Fruit fly (Drosophila melanogaster) whole organism, embryonic: ENCODE data around the gene CG32137.

Experiments
- CG10274 ChIP-seq: fragments of 200-800 bp; sonication (Bioruptor generic); optimal IDR thresholded peaks from 3 replicates; lab custom pipeline; 2017; ENCODE audit warnings: missing biosample characterization, mild to moderate bottlenecking, missing genetic modification characterization
- CG10979 ChIP-seq: fragments of 200-800 bp; sonication (Bioruptor generic); optimal IDR thresholded peaks from 2 replicates; lab custom pipeline; 2018; ENCODE audit warnings: missing biosample characterization, mild to moderate bottlenecking, missing genetic modification characterization, moderate library complexity
- CG11247 ChIP-seq: fragments of 200-800 bp; sonication (Bioruptor generic); IDR thresholded peaks from 2 replicates; pipeline ENCODE4 v1.3.6; 2022; ENCODE audit warnings: missing biosample characterization, missing genetic modification characterization
- CG12104 ChIP-seq: fragments of 200-800 bp; sonication (Bioruptor generic); optimal IDR thresholded peaks from 3 replicates; lab custom pipeline; 2016; ENCODE audit warnings: missing biosample characterization, missing genetic modification characterization
- CG12744 ChIP-seq: fragments of 200-800 bp; sonication (Bioruptor generic); optimal IDR thresholded peaks from 2 replicates; lab custom pipeline; 2016; ENCODE audit warnings: missing biosample characterization, missing genetic modification characterization
- CG15269 ChIP-seq: fragments of 200-800 bp; sonication (Bioruptor generic); optimal IDR thresholded peaks from 2 replicates; lab custom pipeline; 2018; ENCODE audit warnings: missing biosample characterization, mild to moderate bottlenecking, missing genetic modification characterization, moderate library complexity
- CG15479 ChIP-seq: fragments of 200-800 bp; sonication (Bioruptor generic); optimal IDR thresholded peaks from 3 replicates; lab custom pipeline; 2019; ENCODE audit warnings: missing biosample characterization, mild to moderate bottlenecking, missing genetic modification characterization, moderate library complexity
- CG1647 ChIP-seq: fragments of 200-800 bp; sonication (Bioruptor generic); optimal IDR thresholded peaks from 3 replicates; lab custom pipeline; 2016; ENCODE audit warnings: missing biosample characterization, missing genetic modification characterization
- CG16863 ChIP-seq: fragments of 200-800 bp; sonication (Bioruptor generic); optimal IDR thresholded peaks from 3 replicates; lab custom pipeline; 2016; ENCODE audit warnings: missing biosample characterization, missing genetic modification characterization
- CG2678 ChIP-seq: fragments of 200-800 bp; sonication (Bioruptor generic); optimal IDR thresholded peaks from 3 replicates; lab custom pipeline; 2019; ENCODE audit warnings: missing biosample characterization, mild to moderate bottlenecking, missing genetic modification characterization, moderate library complexity
- CG31388 ChIP-seq: fragments of 200-800 bp; sonication (Bioruptor generic); optimal IDR thresholded peaks from 2 replicates; lab custom pipeline; 2016; ENCODE audit warnings: missing biosample characterization, missing genetic modification characterization
- CG32767 ChIP-seq: fragments of 200-800 bp; sonication (Bioruptor generic); IDR thresholded peaks from 2 replicates; pipeline ENCODE4 v1.3.6; 2022; ENCODE audit warnings: missing biosample characterization, missing genetic modification characterization
- CG3995 ChIP-seq: fragments of 200-800 bp; sonication (Bioruptor generic); optimal IDR thresholded peaks from 3 replicates; lab custom pipeline; 2016; ENCODE audit warnings: missing biosample characterization, missing genetic modification characterization
- CG4424 ChIP-seq: fragments of 200-800 bp; sonication (Bioruptor generic); optimal IDR thresholded peaks from 3 replicates; lab custom pipeline; 2016; ENCODE audit warnings: missing biosample characterization, missing genetic modification characterization
- CG7745 ChIP-seq: fragments of 200-800 bp; sonication (Bioruptor generic); optimal IDR thresholded peaks from 2 replicates; lab custom pipeline; 2018; ENCODE audit warnings: missing biosample characterization, mild to moderate bottlenecking, missing genetic modification characterization, moderate library complexity
- CG7839 ChIP-seq: fragments of 200-800 bp; sonication (Bioruptor generic); optimal IDR thresholded peaks from 3 replicates; lab custom pipeline; 2018; ENCODE audit warnings: missing biosample characterization, mild to moderate bottlenecking, missing genetic modification characterization, moderate library complexity
- CG7963 ChIP-seq: fragments of 200-800 bp; sonication (Bioruptor generic); IDR thresholded peaks from 3 replicates; pipeline ENCODE4 v1.3.6; 2022; ENCODE audit warnings: missing biosample characterization, missing genetic modification characterization; ENCODE audit not compliant: partially characterized antibody
- CG7987 ChIP-seq: fragments of 200-800 bp; sonication (Bioruptor generic); optimal IDR thresholded peaks from 2 replicates; lab custom pipeline; 2018; ENCODE audit warnings: missing biosample characterization, mild to moderate bottlenecking, missing genetic modification characterization, moderate library complexity
- CG8478 ChIP-seq: fragments of >200 bp; optimal IDR thresholded peaks from 2 replicates; lab custom pipeline; 2018
- Dp ChIP-seq: fragments of 200-800 bp; sonication (Bioruptor generic); optimal IDR thresholded peaks from 2 replicates; lab custom pipeline; 2018; ENCODE audit warnings: missing biosample characterization, mild to moderate bottlenecking, missing genetic modification characterization, moderate library complexity
- Hmr ChIP-seq: fragments of 200-800 bp; sonication (Bioruptor generic); optimal IDR thresholded peaks from 3 replicates; lab custom pipeline; 2017; ENCODE audit warnings: mild to moderate bottlenecking, missing biosample characterization, missing genetic modification reagents, missing genetic modification characterization
- Jarid2 ChIP-seq: fragments of 200-800 bp; sonication (Bioruptor generic); optimal IDR thresholded peaks from 3 replicates; lab custom pipeline; 2017; ENCODE audit warnings: mild to moderate bottlenecking, missing biosample characterization, missing genetic modification reagents, missing genetic modification characterization
- Lpt ChIP-seq: fragments of >200 bp; optimal IDR thresholded peaks from 2 replicates; lab custom pipeline; 2018; ENCODE audit warnings: missing biosample characterization, missing genetic modification characterization
- NfI ChIP-seq: fragments of 200-800 bp; sonication (Bioruptor generic); optimal IDR thresholded peaks from 3 replicates; lab custom pipeline; 2018; ENCODE audit warnings: missing biosample characterization, mild to moderate bottlenecking, missing genetic modification characterization, moderate library complexity
- Poxn ChIP-seq: fragments of 200-800 bp; sonication (Bioruptor generic); IDR thresholded peaks from 2 replicates; pipeline ENCODE4 v1.3.6; 2022; ENCODE audit warnings: missing biosample characterization, missing genetic modification characterization
- Rx ChIP-seq: fragments of 200-800 bp; sonication (Bioruptor generic); IDR thresholded peaks from 2 replicates; pipeline ENCODE4 v1.3.6; 2022; ENCODE audit warnings: missing biosample characterization, missing genetic modification characterization
- Scr ChIP-seq: fragments of 200-800 bp; sonication (Bioruptor generic); IDR thresholded peaks from 2 replicates; pipeline ENCODE4 v1.3.6; 2022; ENCODE audit warnings: missing biosample characterization, missing genetic modification characterization; ENCODE audit not compliant: partially characterized antibody
- Taf1 ChIP-seq: fragments of 200-800 bp; sonication (Bioruptor generic); IDR thresholded peaks from 2 replicates; pipeline ENCODE4 v1.3.6; 2022; ENCODE audit warnings: missing biosample characterization, missing genetic modification characterization
- Trl ChIP-seq, 3 experiments: fragments of >200 bp in 2 of 3; fragments of 200-800 bp in 1 of 3; sonication (Bioruptor generic) in 1 of 3; optimal IDR thresholded peaks; 2 replicates in 1 of 3; 3 replicates in 2 of 3; lab custom pipeline; 2016 to 2017; ENCODE audit warnings: missing biosample characterization in 1 of 3, missing genetic modification characterization in 1 of 3
- ato ChIP-seq: fragments of 200-800 bp; sonication (Bioruptor generic); IDR thresholded peaks from 2 replicates; pipeline ENCODE4 v1.3.6; 2022; ENCODE audit warnings: missing biosample characterization, missing genetic modification characterization; ENCODE audit not compliant: partially characterized antibody
- bowl ChIP-seq: fragments of 200-800 bp; sonication (Bioruptor generic); IDR thresholded peaks from 2 replicates; pipeline ENCODE4 v1.3.6; 2022; ENCODE audit warnings: missing biosample characterization, missing genetic modification characterization
- chn ChIP-seq: fragments of 200-800 bp; sonication (Bioruptor generic); optimal IDR thresholded peaks from 2 replicates; lab custom pipeline; 2016; ENCODE audit warnings: missing biosample characterization, missing genetic modification characterization
- corto ChIP-seq: fragments of 200-800 bp; sonication (Bioruptor generic); optimal IDR thresholded peaks from 2 replicates; lab custom pipeline; 2016; ENCODE audit warnings: missing biosample characterization, mild to moderate bottlenecking, missing genetic modification characterization, moderate library complexity
- dpn ChIP-seq, 2 experiments: fragments of 200-800 bp; sonication (Bioruptor generic); optimal IDR thresholded peaks; 3 replicates each; lab custom pipeline; 2016; ENCODE audit warnings: missing biosample characterization in 2 of 2, missing genetic modification characterization in 2 of 2
- exex ChIP-seq: fragments of 200-800 bp; sonication (Bioruptor generic); optimal IDR thresholded peaks from 4 replicates; lab custom pipeline; 2018; ENCODE audit warnings: missing biosample characterization, mild to moderate bottlenecking, missing genetic modification characterization, moderate library complexity
- gfzf ChIP-seq: fragments of 200-800 bp; sonication (Bioruptor generic); optimal IDR thresholded peaks from 2 replicates; lab custom pipeline; 2016; ENCODE audit warnings: missing biosample characterization, mild to moderate bottlenecking, missing genetic modification characterization, moderate library complexity
- ken ChIP-seq: fragments of 200-800 bp; sonication (Bioruptor generic); IDR thresholded peaks from 3 replicates; pipeline ENCODE4 v1.3.6; 2022; ENCODE audit warnings: missing biosample characterization, missing genetic modification characterization
- lov ChIP-seq, 2 experiments: fragments of 200-800 bp in 1 of 2; fragments of >200 bp in 1 of 2; sonication (Bioruptor generic) in 1 of 2; IDR thresholded peaks in 1 of 2; optimal IDR thresholded peaks in 1 of 2; 2 replicates in 1 of 2; 3 replicates in 1 of 2; pipeline versions ENCODE4 v1.3.6 to Lab custom; 2017 to 2022; ENCODE audit warnings: missing biosample characterization in 1 of 2, missing genetic modification characterization in 1 of 2
- nau ChIP-seq: fragments of 200-800 bp; sonication (Bioruptor generic); optimal IDR thresholded peaks from 3 replicates; lab custom pipeline; 2017; ENCODE audit warnings: missing biosample characterization, mild to moderate bottlenecking, missing genetic modification characterization, missing genetic modification reagents
- pita ChIP-seq: fragments of 200-800 bp; sonication (Bioruptor generic); optimal IDR thresholded peaks from 2 replicates; lab custom pipeline; 2017; ENCODE audit warnings: missing biosample characterization, mild to moderate bottlenecking, missing genetic modification characterization
- prd ChIP-seq, 3 experiments: fragments of >200 bp in 2 of 3; fragments of 200-800 bp in 1 of 3; sonication (Bioruptor generic) in 1 of 3; optimal IDR thresholded peaks in 2 of 3; IDR thresholded peaks in 1 of 3; 2 replicates in 2 of 3; 3 replicates in 1 of 3; pipeline versions ENCODE4 v1.3.6 to Lab custom; 2017 to 2022; ENCODE audit warnings: missing biosample characterization in 1 of 3, missing genetic modification characterization in 1 of 3
- pros ChIP-seq: fragments of 200-800 bp; sonication (Bioruptor generic); optimal IDR thresholded peaks from 3 replicates; lab custom pipeline; 2019; ENCODE audit warnings: missing biosample characterization, mild to moderate bottlenecking, missing genetic modification characterization, moderate library complexity
- row ChIP-seq: fragments of 200-800 bp; sonication (Bioruptor generic); IDR thresholded peaks from 3 replicates; pipeline ENCODE4 v1.3.6; 2022; ENCODE audit warnings: missing biosample characterization, missing genetic modification characterization
- sima ChIP-seq: fragments of 200-800 bp; sonication (Bioruptor generic); optimal IDR thresholded peaks from 2 replicates; lab custom pipeline; 2016; ENCODE audit warnings: missing biosample characterization, missing genetic modification characterization
- ssp ChIP-seq: fragments of 200-800 bp; sonication (Bioruptor generic); IDR thresholded peaks from 2 replicates; pipeline ENCODE4 v1.3.6; 2022; ENCODE audit warnings: missing biosample characterization, missing genetic modification characterization
- sug ChIP-seq: fragments of 200-800 bp; optimal IDR thresholded peaks from 2 replicates; lab custom pipeline; 2019; ENCODE audit warnings: missing biosample characterization, mild to moderate bottlenecking, missing genetic modification characterization, moderate library complexity
- trh ChIP-seq: fragments of 200-800 bp; sonication (Bioruptor generic); optimal IDR thresholded peaks from 2 replicates; lab custom pipeline; 2016; ENCODE audit warnings: missing biosample characterization, missing genetic modification characterization
- yki ChIP-seq: fragments of >200 bp; optimal IDR thresholded peaks from 3 replicates; lab custom pipeline; 2018
- zen2 ChIP-seq: fragments of 200-800 bp; sonication (Bioruptor generic); IDR thresholded peaks from 3 replicates; pipeline ENCODE4 v1.3.6; 2022; ENCODE audit warnings: missing biosample characterization, missing genetic modification characterization; ENCODE audit not compliant: partially characterized antibody

The CG32137 gene

DNA sequence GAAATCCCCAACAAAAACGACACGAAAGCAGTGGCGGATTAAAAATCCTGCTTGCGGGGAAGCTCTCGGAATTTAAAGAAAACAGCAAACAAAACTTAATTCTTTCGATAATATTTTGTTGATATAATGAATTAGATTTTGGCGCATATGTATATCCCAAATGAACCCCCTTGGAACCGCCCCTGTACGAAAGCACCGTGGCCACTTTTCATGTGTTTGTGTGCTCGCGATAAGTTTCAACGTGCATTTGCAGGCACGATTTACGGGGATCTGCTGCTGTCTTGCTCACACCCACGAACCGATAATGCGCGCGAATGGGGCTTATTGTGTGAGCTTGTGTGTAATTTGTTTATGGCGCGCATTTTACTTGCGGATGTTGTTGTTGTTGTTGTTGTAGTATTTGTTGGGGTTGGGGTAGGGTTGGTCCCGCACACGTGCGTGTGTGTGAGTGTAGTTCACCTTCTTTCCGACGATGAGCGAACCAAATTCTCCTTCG is 66.0 kb downstream of the CG32137 start (continued):
- TF ChIP-seq CG8478 (lab: Kevin White, UChicago): no peak
- peak; percentile 76 for TF ChIP-seq Taf1 (GFP tag; lab: Robert Waterston, UW)
- peak; percentile 88 for TF ChIP-seq CG12104 (GFP tag; lab: Kevin White, UChicago)
- peak; percentile 91 for TF ChIP-seq CG11247 (GFP tag; lab: Robert Waterston, UW)
- TF ChIP-seq bowl (GFP tag; lab: Robert Waterston, UW): peak; percentile 93
- TF ChIP-seq Hmr (GFP tag; lab: Kevin White, UChicago): peak; percentile 95
- peak; percentile 69 for TF ChIP-seq sima (GFP tag; lab: Kevin White, UChicago)
- peak; percentile 92 for TF ChIP-seq CG10979 (tag; lab: Kevin White, UChicago)
- TF ChIP-seq CG15269 (tag; lab: Kevin White, UChicago): peak; percentile 98
- TF ChIP-seq CG7963: no peak
- TF ChIP-seq zen2 (GFP tag; lab: Robert Waterston, UW): no peak
- TF ChIP-seq dpn (GFP tag; optimal IDR thresholded peaks at IDR 0.05; lab: Kevin White, UChicago): peak; percentile 97
- TF ChIP-seq CG4424 (GFP tag; lab: Kevin White, UChicago): peak; percentile 94
- peak; percentile 87 for TF ChIP-seq CG7987 (GFP tag; lab: Kevin White, UChicago)
- TF ChIP-seq CG32767: peak; percentile 93
- peak; percentile 80 for TF ChIP-seq Jarid2 (GFP tag; lab: Kevin White, UChicago)
- TF ChIP-seq row (GFP tag; lab: Robert Waterston, UW): peak; percentile 98
- peak; percentile 81 for TF ChIP-seq CG10274 (GFP tag; lab: Kevin White, UChicago)
- TF ChIP-seq lov (optimal IDR thresholded peaks at IDR 0.05; lab: Kevin White, UChicago): no peak
- TF ChIP-seq lov (GFP tag; IDR thresholded peaks at IDR 0.05; lab: Robert Waterston, UW): peak; percentile 90
- TF ChIP-seq ssp: peak; percentile 80
- peak; percentile 95 for TF ChIP-seq chn (GFP tag; lab: Kevin White, UChicago)
- TF ChIP-seq Lpt: no peak
- TF ChIP-seq sug (tag; lab: Kevin White, UChicago): peak; percentile 93
- peak; percentile 99 for TF ChIP-seq ken (GFP tag; lab: Robert Waterston, UW)
- TF ChIP-seq Poxn (GFP tag; lab: Robert Waterston, UW): peak; percentile 64; the same call in 1 of the 2 replicates
- peak; percentile 96 for TF ChIP-seq CG1647
- TF ChIP-seq trh (GFP tag; lab: Kevin White, UChicago): peak; percentile 82
- TF ChIP-seq pros (GFP tag; lab: Kevin White, UChicago): peak; percentile 50
- TF ChIP-seq gfzf (GFP tag; lab: Kevin White, UChicago): peak; percentile 15
- TF ChIP-seq CG15479 (GFP tag; lab: Kevin White, UChicago): no peak
- TF ChIP-seq CG7839 (tag; lab: Kevin White, UChicago): peak; percentile 96
- TF ChIP-seq CG7745 (tag; lab: Kevin White, UChicago): no peak
- no peak for TF ChIP-seq yki (lab: Kevin White, UChicago)
- peak; percentile 73 for TF ChIP-seq exex (tag; lab: Kevin White, UChicago)
- peak; percentile 95 for TF ChIP-seq Rx (GFP tag; lab: Robert Waterston, UW)
- peak; percentile 91 for TF ChIP-seq CG31388 (GFP tag; lab: Kevin White, UChicago)
- no peak for TF ChIP-seq Scr
- TF ChIP-seq CG2678 (tag; lab: Kevin White, UChicago): peak; percentile 97
- no peak for TF ChIP-seq pita (GFP tag; lab: Kevin White, UChicago)
- TF ChIP-seq corto (GFP tag; lab: Kevin White, UChicago): peak; percentile 91
- peak; percentile 98 for TF ChIP-seq NfI (GFP tag; lab: Kevin White, UChicago)
- no peak for TF ChIP-seq ato (GFP tag; lab: Robert Waterston, UW)
- peak; percentile 65 for TF ChIP-seq CG3995 (GFP tag; lab: Kevin White, UChicago)
- no peak for TF ChIP-seq nau
- TF ChIP-seq Trl (optimal IDR thresholded peaks at IDR 0.05; lab: Kevin White, UChicago): no peak
- TF ChIP-seq Trl (GFP tag; optimal IDR thresholded peaks at IDR 0.05; lab: Kevin White, UChicago): peak; percentile 96
- peak; percentile 97 for TF ChIP-seq CG16863 (GFP tag; lab: Kevin White, UChicago)
- no peak for TF ChIP-seq prd (optimal IDR thresholded peaks at IDR 0.05; lab: Kevin White, UChicago)
- peak; percentile 93 for TF ChIP-seq prd (GFP tag; IDR thresholded peaks at IDR 0.05; lab: Robert Waterston, UW)
- TF ChIP-seq CG12744 (GFP tag; lab: Kevin White, UChicago): peak; percentile 83
- peak; percentile 38 for TF ChIP-seq Dp (GFP tag; lab: Kevin White, UChicago)
